Fruit fly (Drosophila melanogaster) whole organism, embryonic: ENCODE data around the gene Lim3.

Experiments
- CG10147 ChIP-seq: fragments of 200-800 bp; sonication (Bioruptor generic); optimal IDR thresholded peaks from 2 replicates; lab custom pipeline; 2019; ENCODE audit warnings: missing biosample characterization, mild to moderate bottlenecking, missing genetic modification characterization, moderate library complexity
- CG11247 ChIP-seq: fragments of 200-800 bp; sonication (Bioruptor generic); IDR thresholded peaks from 2 replicates; pipeline ENCODE4 v1.3.6; 2022; ENCODE audit warnings: missing biosample characterization, missing genetic modification characterization
- CG11456 ChIP-seq: fragments of 200-800 bp; sonication (Bioruptor generic); IDR thresholded peaks from 3 replicates; pipeline ENCODE4 v1.3.6; 2022; ENCODE audit warnings: missing biosample characterization, missing genetic modification characterization
- CG11695 ChIP-seq: fragments of 200-800 bp; sonication (Bioruptor generic); IDR thresholded peaks from 3 replicates; pipeline ENCODE4 v1.3.6; 2022; ENCODE audit warnings: missing biosample characterization, missing genetic modification characterization
- CG13775 ChIP-seq: fragments of 200-800 bp; sonication (Bioruptor generic); optimal IDR thresholded peaks from 3 replicates; lab custom pipeline; 2017; ENCODE audit warnings: missing biosample characterization, mild to moderate bottlenecking, missing genetic modification characterization
- CG14014 ChIP-seq: fragments of 200-800 bp; sonication (Bioruptor generic); IDR thresholded peaks from 2 replicates; pipeline ENCODE4 v1.3.6; 2022; ENCODE audit warnings: missing biosample characterization, missing genetic modification characterization
- CG14667 ChIP-seq: fragments of 200-800 bp; sonication (Bioruptor generic); IDR thresholded peaks from 2 replicates; pipeline ENCODE4 v1.3.6; 2022; ENCODE audit warnings: missing biosample characterization, missing genetic modification characterization
- CG15269 ChIP-seq: fragments of 200-800 bp; sonication (Bioruptor generic); optimal IDR thresholded peaks from 2 replicates; lab custom pipeline; 2018; ENCODE audit warnings: missing biosample characterization, mild to moderate bottlenecking, missing genetic modification characterization, moderate library complexity
- CG17568 ChIP-seq: fragments of 200-800 bp; sonication (Bioruptor generic); optimal IDR thresholded peaks from 2 replicates; lab custom pipeline; 2018; ENCODE audit warnings: missing biosample characterization, mild to moderate bottlenecking, missing genetic modification characterization, moderate library complexity
- CG2199 ChIP-seq: fragments of 200-800 bp; sonication (Bioruptor generic); IDR thresholded peaks from 3 replicates; pipeline ENCODE4 v1.3.6; 2022; ENCODE audit warnings: missing biosample characterization, missing genetic modification characterization
- CG32532 ChIP-seq: fragments of 200-800 bp; sonication (Bioruptor generic); IDR thresholded peaks from 2 replicates; pipeline ENCODE4 v1.3.6; 2022; ENCODE audit warnings: missing biosample characterization, missing genetic modification characterization
- CG6254 ChIP-seq: fragments of 200-800 bp; sonication (Bioruptor generic); optimal IDR thresholded peaks from 3 replicates; lab custom pipeline; 2017; ENCODE audit warnings: mild to moderate bottlenecking, missing biosample characterization, missing genetic modification reagents, missing genetic modification characterization
- CG6683 ChIP-seq: fragments of 200-800 bp; sonication (Bioruptor generic); optimal IDR thresholded peaks from 2 replicates; lab custom pipeline; 2017; ENCODE audit warnings: missing biosample characterization, mild to moderate bottlenecking, missing genetic modification characterization, missing genetic modification reagents
- CG7357 ChIP-seq: fragments of 200-800 bp; sonication (Bioruptor generic); IDR thresholded peaks from 3 replicates; pipeline ENCODE4 v1.3.6; 2022; ENCODE audit warnings: missing biosample characterization, missing genetic modification characterization
- CG8281 ChIP-seq: fragments of 200-800 bp; sonication (Bioruptor generic); optimal IDR thresholded peaks from 2 replicates; lab custom pipeline; 2018; ENCODE audit warnings: missing biosample characterization, mild to moderate bottlenecking, missing genetic modification characterization, moderate library complexity
- CG8478 ChIP-seq: fragments of >200 bp; optimal IDR thresholded peaks from 2 replicates; lab custom pipeline; 2018
- CHES-1-like ChIP-seq: fragments of 200-800 bp; sonication (Bioruptor generic); optimal IDR thresholded peaks from 2 replicates; lab custom pipeline; 2016; ENCODE audit warnings: missing biosample characterization, missing genetic modification characterization
- Dad ChIP-seq: fragments of 200-800 bp; sonication (Bioruptor generic); optimal IDR thresholded peaks from 3 replicates; lab custom pipeline; 2016; ENCODE audit warnings: missing biosample characterization, missing genetic modification characterization
- Ets97D ChIP-seq: fragments of 200-800 bp; sonication (Bioruptor generic); optimal IDR thresholded peaks from 3 replicates; lab custom pipeline; 2016; ENCODE audit warnings: missing biosample characterization, missing genetic modification characterization
- GATAe ChIP-seq: fragments of 200-800 bp; sonication (Bioruptor generic); conservative IDR thresholded peaks from 2 replicates; pipeline ENCODE4 v1.3.6; 2022; ENCODE audit warnings: missing biosample characterization, missing genetic modification characterization
- Gug ChIP-seq: fragments of 200-800 bp; sonication (Bioruptor generic); IDR thresholded peaks from 4 replicates; pipeline ENCODE4 v1.3.6; 2022; ENCODE audit warnings: missing biosample characterization, missing genetic modification characterization
- HmgZ ChIP-seq: fragments of 200-800 bp; sonication (Bioruptor generic); optimal IDR thresholded peaks from 2 replicates; lab custom pipeline; 2018; ENCODE audit warnings: missing biosample characterization, mild to moderate bottlenecking, missing genetic modification characterization
- Hr39 ChIP-seq: fragments of >200 bp; optimal IDR thresholded peaks from 2 replicates; lab custom pipeline; 2017
- Lhr ChIP-seq: fragments of 200-800 bp; sonication (Bioruptor generic); optimal IDR thresholded peaks from 3 replicates; lab custom pipeline; 2017; ENCODE audit warnings: mild to moderate bottlenecking, missing biosample characterization, missing genetic modification reagents, missing genetic modification characterization
- Med ChIP-seq: fragments of 200-800 bp; sonication (Bioruptor generic); peaks from one replicate; lab custom pipeline; 2016; ENCODE audit warnings: missing biosample characterization, missing genetic modification characterization, mild to moderate bottlenecking, inconsistent platforms, moderate library complexity
- Nf-YC ChIP-seq: fragments of 200-800 bp; optimal IDR thresholded peaks from 3 replicates; lab custom pipeline; 2019; ENCODE audit warnings: missing biosample characterization, mild to moderate bottlenecking, missing genetic modification characterization, moderate library complexity
- Scr ChIP-seq: fragments of 200-800 bp; sonication (Bioruptor generic); IDR thresholded peaks from 2 replicates; pipeline ENCODE4 v1.3.6; 2022; ENCODE audit warnings: missing biosample characterization, missing genetic modification characterization; ENCODE audit not compliant: partially characterized antibody
- az2 ChIP-seq: fragments of 200-800 bp; sonication (Bioruptor generic); optimal IDR thresholded peaks from 3 replicates; lab custom pipeline; 2016; ENCODE audit warnings: missing biosample characterization, missing genetic modification characterization
- bsh ChIP-seq, 2 experiments: fragments of 200-800 bp; sonication (Bioruptor generic); optimal IDR thresholded peaks; 2 replicates each; lab custom pipeline; 2017 to 2018; ENCODE audit warnings: mild to moderate bottlenecking in 2 of 2, missing biosample characterization in 2 of 2, missing genetic modification characterization in 2 of 2, moderate library complexity in 1 of 2
- chinmo ChIP-seq: fragments of 200-800 bp; sonication (Bioruptor generic); IDR thresholded peaks from 4 replicates; pipeline ENCODE4 v1.3.6; 2022; ENCODE audit warnings: missing biosample characterization, missing genetic modification characterization; ENCODE audit not compliant: partially characterized antibody
- ci ChIP-seq: fragments of 200-800 bp; sonication (Bioruptor generic); IDR thresholded peaks from 3 replicates; pipeline ENCODE4 v1.3.6; 2022; ENCODE audit warnings: missing biosample characterization, missing genetic modification characterization
- croc ChIP-seq: fragments of 200-800 bp; sonication (Bioruptor generic); conservative IDR thresholded peaks from 3 replicates; pipeline ENCODE4 v1.3.6; 2022; ENCODE audit warnings: missing biosample characterization, missing genetic modification characterization
- dpn ChIP-seq, 2 experiments: fragments of 200-800 bp; sonication (Bioruptor generic); optimal IDR thresholded peaks; 3 replicates each; lab custom pipeline; 2016; ENCODE audit warnings: missing biosample characterization in 2 of 2, missing genetic modification characterization in 2 of 2
- emc ChIP-seq: fragments of 200-800 bp; sonication (Bioruptor generic); optimal IDR thresholded peaks from 2 replicates; lab custom pipeline; 2016; ENCODE audit warnings: missing biosample characterization, missing genetic modification characterization
- exex ChIP-seq: fragments of 200-800 bp; sonication (Bioruptor generic); optimal IDR thresholded peaks from 4 replicates; lab custom pipeline; 2018; ENCODE audit warnings: missing biosample characterization, mild to moderate bottlenecking, missing genetic modification characterization, moderate library complexity
- gfzf ChIP-seq: fragments of 200-800 bp; sonication (Bioruptor generic); optimal IDR thresholded peaks from 2 replicates; lab custom pipeline; 2016; ENCODE audit warnings: missing biosample characterization, mild to moderate bottlenecking, missing genetic modification characterization, moderate library complexity
- gt ChIP-seq: fragments of 200-800 bp; sonication (Bioruptor generic); IDR thresholded peaks from 2 replicates; pipeline ENCODE4 v1.3.6; 2022; ENCODE audit warnings: missing biosample characterization, missing genetic modification characterization
- lab ChIP-seq: fragments of 200-800 bp; sonication (Bioruptor generic); optimal IDR thresholded peaks from 3 replicates; lab custom pipeline; 2017; ENCODE audit warnings: missing biosample characterization, missing genetic modification characterization, mild to moderate bottlenecking, moderate library complexity, missing genetic modification reagents
- maf-S ChIP-seq: fragments of 200-800 bp; sonication (Bioruptor generic); optimal IDR thresholded peaks from 2 replicates; lab custom pipeline; 2016; ENCODE audit warnings: missing biosample characterization, missing genetic modification characterization
- mam ChIP-seq: fragments of 200-800 bp; sonication (Bioruptor generic); optimal IDR thresholded peaks from 3 replicates; lab custom pipeline; 2016; ENCODE audit warnings: missing biosample characterization, missing genetic modification characterization
- mld ChIP-seq: fragments of 200-800 bp; sonication (Bioruptor generic); IDR thresholded peaks from 3 replicates; pipeline ENCODE4 v1.3.6; 2022; ENCODE audit warnings: missing biosample characterization, missing genetic modification characterization; ENCODE audit not compliant: partially characterized antibody
- prd ChIP-seq, 3 experiments: fragments of >200 bp in 2 of 3; fragments of 200-800 bp in 1 of 3; sonication (Bioruptor generic) in 1 of 3; optimal IDR thresholded peaks in 2 of 3; IDR thresholded peaks in 1 of 3; 2 replicates in 2 of 3; 3 replicates in 1 of 3; pipeline versions ENCODE4 v1.3.6 to Lab custom; 2017 to 2022; ENCODE audit warnings: missing biosample characterization in 1 of 3, missing genetic modification characterization in 1 of 3
- seq ChIP-seq: fragments of 200-800 bp; sonication (Bioruptor generic); IDR thresholded peaks from 2 replicates; pipeline ENCODE4 v1.3.6; 2022; ENCODE audit warnings: missing biosample characterization, missing genetic modification characterization
- sisA ChIP-seq: fragments of 200-800 bp; sonication (Bioruptor generic); IDR thresholded peaks from 2 replicates; pipeline ENCODE4 v1.3.6; 2022; ENCODE audit warnings: missing biosample characterization, missing genetic modification characterization
- stwl ChIP-seq: fragments of 200-800 bp; sonication (Bioruptor generic); optimal IDR thresholded peaks from 3 replicates; lab custom pipeline; 2018; ENCODE audit warnings: missing biosample characterization, mild to moderate bottlenecking, missing genetic modification characterization, moderate library complexity
- twi ChIP-seq: fragments of 200-800 bp; optimal IDR thresholded peaks from 2 replicates; lab custom pipeline; 2019; ENCODE audit warnings: missing biosample characterization, mild to moderate bottlenecking, missing genetic modification characterization, moderate library complexity
- wor ChIP-seq: fragments of 200-800 bp; sonication (Bioruptor generic); IDR thresholded peaks from 2 replicates; pipeline ENCODE4 v1.3.6; 2022; ENCODE audit warnings: missing biosample characterization, missing genetic modification characterization
- zen2 ChIP-seq: fragments of 200-800 bp; sonication (Bioruptor generic); IDR thresholded peaks from 3 replicates; pipeline ENCODE4 v1.3.6; 2022; ENCODE audit warnings: missing biosample characterization, missing genetic modification characterization; ENCODE audit not compliant: partially characterized antibody

Gene Lim3

dm6 chr2L:19133465-19134365, 25.5 kb upstream of the Lim3 start, which contains the start of gene brat (continued):
- TF ChIP-seq lab (GFP tag; lab: Kevin White, UChicago) = peak; percentile 40
- no peak for TF ChIP-seq Hr39 (lab: Kevin White, UChicago)
- peak; percentile 0 for TF ChIP-seq CG15269
- peak; percentile 86 for TF ChIP-seq CHES-1-like (GFP tag; lab: Kevin White, UChicago)
- peak; percentile 38; the same call in 1 of the 2 replicates for TF ChIP-seq CG14014
- TF ChIP-seq CG13775 = peak; percentile 51
- TF ChIP-seq ci (GFP tag; lab: Robert Waterston, UW) = peak; percentile 21; the same call in 1 of the 3 replicates
- TF ChIP-seq CG11247 = 0 out of 2 replicates have a peak, but pooled peaks have one; percentile 24
- TF ChIP-seq Dad = peak; percentile 37
- TF ChIP-seq CG8478 = no peak
- no peak for TF ChIP-seq prd (optimal IDR thresholded peaks at IDR 0.05; lab: Kevin White, UChicago)
- TF ChIP-seq prd (GFP tag; IDR thresholded peaks at IDR 0.05; lab: Robert Waterston, UW) = peak; percentile 62; the same call in 2 of the 3 replicates
- peak; percentile 56 for TF ChIP-seq CG32532 (GFP tag; lab: Robert Waterston, UW)
- no peak for TF ChIP-seq CG8281 (tag; lab: Kevin White, UChicago)
- TF ChIP-seq CG14667 (GFP tag; lab: Robert Waterston, UW) = no peak
- TF ChIP-seq mld (GFP tag; lab: Robert Waterston, UW) = peak; percentile 78; the same call in 1 of the 3 replicates
- peak; percentile 69 for TF ChIP-seq maf-S (GFP tag; lab: Kevin White, UChicago)
- TF ChIP-seq Ets97D (GFP tag; lab: Kevin White, UChicago) = peak; percentile 56
- peak; percentile 78; the same call in 1 of the 3 replicates for TF ChIP-seq zen2 (GFP tag; lab: Robert Waterston, UW)
- no peak for TF ChIP-seq sisA
- 0 out of 3 replicates have a peak, but pooled peaks have one; percentile 9 for TF ChIP-seq CG11695 (GFP tag; lab: Robert Waterston, UW)
- peak; percentile 58 for TF ChIP-seq Nf-YC (tag; lab: Kevin White, UChicago)
- TF ChIP-seq Scr (GFP tag; lab: Robert Waterston, UW) = peak; percentile 96
- TF ChIP-seq CG17568 (GFP tag; lab: Kevin White, UChicago) = no peak
- no peak for TF ChIP-seq CG11456 (GFP tag; lab: Robert Waterston, UW)
- TF ChIP-seq Med (GFP tag; lab: Kevin White, UChicago) = peak; percentile 80
- TF ChIP-seq CG7357 (GFP tag; lab: Robert Waterston, UW) = peak; percentile 69
- TF ChIP-seq CG10147 (GFP tag; lab: Kevin White, UChicago) = peak; percentile 13
- peak; percentile 35 to 74 for TF ChIP-seq dpn (GFP tag; optimal IDR thresholded peaks at IDR 0.05; lab: Kevin White, UChicago)
- no peak for TF ChIP-seq gt (GFP tag; lab: Robert Waterston, UW)
- no peak for TF ChIP-seq exex (tag; lab: Kevin White, UChicago)
- peak; percentile 46 for TF ChIP-seq twi (tag; lab: Kevin White, UChicago)
- TF ChIP-seq seq = peak; percentile 15; the same call in 1 of the 2 replicates
- TF ChIP-seq chinmo = peak; percentile 81; the same call in 2 of the 4 replicates
- peak; percentile 80 for TF ChIP-seq stwl (tag; lab: Kevin White, UChicago)
- TF ChIP-seq Lhr (GFP tag; lab: Kevin White, UChicago) = peak; percentile 40
- peak; percentile 30 for TF ChIP-seq gfzf (GFP tag; lab: Kevin White, UChicago)
- TF ChIP-seq wor = no peak
- TF ChIP-seq az2 = peak; percentile 56
- no peak for TF ChIP-seq emc
- no peak for TF ChIP-seq croc
- TF ChIP-seq HmgZ (tag; lab: Kevin White, UChicago) = peak; percentile 54
- no peak for TF ChIP-seq GATAe
- TF ChIP-seq Gug = peak; percentile 21; the same call in 1 of the 4 replicates
- TF ChIP-seq bsh (GFP tag; optimal IDR thresholded peaks at IDR 0.05; lab: Kevin White, UChicago) = peak in 1 of 2 experiments; percentile 6
- TF ChIP-seq CG2199 (GFP tag; lab: Robert Waterston, UW) = no peak
- no peak for TF ChIP-seq CG6683 (GFP tag; lab: Kevin White, UChicago)
- TF ChIP-seq CG6254 (GFP tag; lab: Kevin White, UChicago) = no peak
- TF ChIP-seq mam (GFP tag; lab: Kevin White, UChicago) = peak; percentile 73
